Fruit fly (Drosophila melanogaster): ENCODE data around the gene disco-r.

disco-r gene

dm6 chrX:16158270-16158926, 9.6 kb upstream of the disco-r start (continued):
- TF ChIP-seq D (optimal IDR thresholded peaks at IDR 0.05) (no peak), D (GFP tag; optimal IDR thresholded peaks at IDR 0.05) (peak; percentile 45), chn (GFP tag; optimal IDR thresholded peaks at IDR 0.05) (peak; percentile 11), CG11723 (GFP tag; optimal IDR thresholded peaks at IDR 0.05) (no peak), fd96Cb (tag; optimal IDR thresholded peaks at IDR 0.05) (peak; percentile 59), dm (GFP tag; optimal IDR thresholded peaks at IDR 0.05) (peak; percentile 4), CG6689 (GFP tag; IDR thresholded peaks at IDR 0.05) (0 out of 2 replicates have a peak, but pooled peaks have one; percentile 14), Pdp1 (GFP tag; optimal IDR thresholded peaks at IDR 0.05) (peak in 1 of 2 experiments; percentile 40), CG16863 (GFP tag; optimal IDR thresholded peaks at IDR 0.05) (peak; percentile 28), Sry-δ (GFP tag; optimal IDR thresholded peaks at IDR 0.05) (no peak), CG18011 (GFP tag; optimal IDR thresholded peaks at IDR 0.05) (no peak), dmrt99B (tag; optimal IDR thresholded peaks at IDR 0.05) (peak; percentile 62), CG10979 (tag; optimal IDR thresholded peaks at IDR 0.05) (peak; percentile 60), ken (GFP tag; IDR thresholded peaks at IDR 0.05) (no peak), wor (GFP tag; IDR thresholded peaks at IDR 0.05) (no peak), so (GFP tag; IDR thresholded peaks at IDR 0.05) (no peak), Hmr (GFP tag; optimal IDR thresholded peaks at IDR 0.05) (peak; percentile 43), E2f2 (GFP tag; IDR thresholded peaks at IDR 0.05) (peak; percentile 14; the same call in 1 of the 2 replicates), CG8388 (GFP tag; optimal IDR thresholded peaks at IDR 0.05) (peak; percentile 30), al (GFP tag; IDR thresholded peaks at IDR 0.05) (no peak), HHEX (GFP tag; optimal IDR thresholded peaks at IDR 0.05) (peak; percentile 10), YL-1 (GFP tag; optimal IDR thresholded peaks at IDR 0.05) (no peak), CG7372 (GFP tag; IDR thresholded peaks at IDR 0.05) (no peak), sob (GFP tag; IDR thresholded peaks at IDR 0.05) (0 out of 2 replicates have a peak, but pooled peaks have one; percentile 31), CG10366 (GFP tag; IDR thresholded peaks at IDR 0.05) (peak; percentile 23; the same call in 1 of the 2 replicates), CG1602 (GFP tag; optimal IDR thresholded peaks at IDR 0.05) (no peak), pan (optimal IDR thresholded peaks at IDR 0.05) (no peak), pan (GFP tag; optimal IDR thresholded peaks at IDR 0.05 in 1 of 2, IDR thresholded peaks at IDR 0.05 in 1 of 2) (peak in 1 of 2 experiments; percentile 8), sc (optimal IDR thresholded peaks at IDR 0.05) (no peak), sc (GFP tag; optimal IDR thresholded peaks at IDR 0.05) (no peak), lov (optimal IDR thresholded peaks at IDR 0.05) (no peak), lov (GFP tag; IDR thresholded peaks at IDR 0.05) (0 out of 3 replicates have a peak, but pooled peaks have one; percentile 8), CG6683 (GFP tag; optimal IDR thresholded peaks at IDR 0.05) (no peak), Hr78 (GFP tag; optimal IDR thresholded peaks at IDR 0.05) (no peak), CG4404 (GFP tag; IDR thresholded peaks at IDR 0.05) (no peak), CG7928 (GFP tag; optimal IDR thresholded peaks at IDR 0.05) (no peak), zfh1 (GFP tag; IDR thresholded peaks at IDR 0.05) (peak; percentile 26; the same call in 1 of the 3 replicates), crp (GFP tag; optimal IDR thresholded peaks at IDR 0.05) (no peak), CG10565 (GFP tag; optimal IDR thresholded peaks at IDR 0.05) (no peak), CG10147 (GFP tag; optimal IDR thresholded peaks at IDR 0.05) (peak; percentile 31), slp2 (GFP tag; optimal IDR thresholded peaks at IDR 0.05) (peak; percentile 25), CG30020 (tag; optimal IDR thresholded peaks at IDR 0.05) (no peak), dan (GFP tag; IDR thresholded peaks at IDR 0.05) (no peak), aop (GFP tag; IDR thresholded peaks at IDR 0.05) (no peak), peb (GFP tag; IDR thresholded peaks at IDR 0.05) (no peak), CG12155 (GFP tag; optimal IDR thresholded peaks at IDR 0.05) (peak; percentile 0), CG9437 (GFP tag; optimal IDR thresholded peaks at IDR 0.05) (peak; percentile 36), Bdp1 (GFP tag; optimal IDR thresholded peaks at IDR 0.05) (peak; percentile 27), bab2 (GFP tag; optimal IDR thresholded peaks at IDR 0.05) (peak; percentile 19), CG1529 (GFP tag; optimal IDR thresholded peaks at IDR 0.05) (peak; percentile 4), sr (GFP tag; IDR thresholded peaks at IDR 0.05) (no peak)

Data from whole organism, embryonic.